Fruit fly (Drosophila melanogaster) whole organism, embryonic: Measurements from ENCODE around the gene CG43400.

Experiments
- Antp ChIP-seq: fragments of 200-800 bp; sonication (Bioruptor generic); optimal IDR thresholded peaks from 3 replicates; lab custom pipeline; 2016; ENCODE audit warnings: missing biosample characterization, missing genetic modification characterization
- CG10462 ChIP-seq: fragments of 200-800 bp; sonication (Bioruptor generic); optimal IDR thresholded peaks from 2 replicates; lab custom pipeline; 2016; ENCODE audit warnings: missing biosample characterization, missing genetic modification characterization
- CG10565 ChIP-seq: fragments of 200-800 bp; sonication (Bioruptor generic); optimal IDR thresholded peaks from 3 replicates; lab custom pipeline; 2016; ENCODE audit warnings: missing biosample characterization, mild to moderate bottlenecking, missing genetic modification characterization
- CG10979 ChIP-seq: fragments of 200-800 bp; sonication (Bioruptor generic); optimal IDR thresholded peaks from 2 replicates; lab custom pipeline; 2018; ENCODE audit warnings: missing biosample characterization, mild to moderate bottlenecking, missing genetic modification characterization, moderate library complexity
- CG11723 ChIP-seq: fragments of 200-800 bp; sonication (Bioruptor generic); optimal IDR thresholded peaks from 2 replicates; lab custom pipeline; 2017; ENCODE audit warnings: missing biosample characterization, mild to moderate bottlenecking, missing genetic modification characterization
- CG12769 ChIP-seq: fragments of 200-800 bp; sonication (Bioruptor generic); optimal IDR thresholded peaks from 2 replicates; lab custom pipeline; 2019; ENCODE audit warnings: missing biosample characterization, mild to moderate bottlenecking, missing genetic modification characterization, moderate library complexity
- CG13287 ChIP-seq: fragments of 200-800 bp; sonication (Bioruptor generic); IDR thresholded peaks from 2 replicates; pipeline ENCODE4 v1.3.6; 2022; ENCODE audit warnings: missing biosample characterization, missing genetic modification characterization; ENCODE audit not compliant: partially characterized antibody
- CG13296 ChIP-seq: fragments of 200-800 bp; sonication (Bioruptor generic); optimal IDR thresholded peaks from 3 replicates; lab custom pipeline; 2018; ENCODE audit warnings: missing biosample characterization, mild to moderate bottlenecking, missing genetic modification characterization
- CG13624 ChIP-seq: fragments of 200-800 bp; sonication (Bioruptor generic); optimal IDR thresholded peaks from 2 replicates; lab custom pipeline; 2016; ENCODE audit warnings: missing biosample characterization, missing genetic modification characterization
- CG14667 ChIP-seq: fragments of 200-800 bp; sonication (Bioruptor generic); IDR thresholded peaks from 2 replicates; pipeline ENCODE4 v1.3.6; 2022; ENCODE audit warnings: missing biosample characterization, missing genetic modification characterization
- CG15601 ChIP-seq: fragments of 200-800 bp; sonication (Bioruptor generic); optimal IDR thresholded peaks from 3 replicates; lab custom pipeline; 2019; ENCODE audit warnings: missing biosample characterization, mild to moderate bottlenecking, missing genetic modification characterization, moderate library complexity
- CG1603 ChIP-seq: fragments of 200-800 bp; sonication (Bioruptor generic); optimal IDR thresholded peaks from 2 replicates; lab custom pipeline; 2019; ENCODE audit warnings: missing biosample characterization, mild to moderate bottlenecking, missing genetic modification characterization, moderate library complexity
- CG16779 ChIP-seq: fragments of 200-800 bp; sonication (Bioruptor generic); IDR thresholded peaks from 2 replicates; pipeline ENCODE4 v1.3.6; 2022; ENCODE audit warnings: missing biosample characterization, missing genetic modification characterization
- CG17912 ChIP-seq: fragments of 200-800 bp; sonication (Bioruptor generic); optimal IDR thresholded peaks from 2 replicates; lab custom pipeline; 2018; ENCODE audit warnings: missing biosample characterization, mild to moderate bottlenecking, missing genetic modification characterization
- CG2202 ChIP-seq: fragments of 200-800 bp; sonication (Bioruptor generic); optimal IDR thresholded peaks from 2 replicates; lab custom pipeline; 2018; ENCODE audit warnings: missing biosample characterization, mild to moderate bottlenecking, missing genetic modification characterization
- CG30403 ChIP-seq: fragments of 200-800 bp; sonication (Bioruptor generic); optimal IDR thresholded peaks from 3 replicates; lab custom pipeline; 2016; ENCODE audit warnings: missing biosample characterization, missing genetic modification characterization
- CG30431 ChIP-seq: fragments of 200-800 bp; sonication (Bioruptor generic); optimal IDR thresholded peaks from 2 replicates; lab custom pipeline; 2017; ENCODE audit warnings: missing biosample characterization, missing genetic modification characterization
- CG5953 ChIP-seq: fragments of 200-800 bp; sonication (Bioruptor generic); IDR thresholded peaks from 2 replicates; pipeline ENCODE4 v1.3.6; 2022; ENCODE audit warnings: missing biosample characterization, missing genetic modification characterization
- CG6689 ChIP-seq: fragments of 200-800 bp; sonication (Bioruptor generic); IDR thresholded peaks from 2 replicates; pipeline ENCODE4 v1.3.6; 2022; ENCODE audit warnings: missing biosample characterization, missing genetic modification characterization
- CG6765 ChIP-seq: fragments of 200-800 bp; sonication (Bioruptor generic); optimal IDR thresholded peaks from 3 replicates; lab custom pipeline; 2017; ENCODE audit warnings: missing biosample characterization, mild to moderate bottlenecking, missing genetic modification characterization
- CG7786 ChIP-seq: fragments of 200-800 bp; sonication (Bioruptor generic); optimal IDR thresholded peaks from 2 replicates; lab custom pipeline; 2016; ENCODE audit warnings: missing biosample characterization, missing genetic modification characterization
- CG7963 ChIP-seq: fragments of 200-800 bp; sonication (Bioruptor generic); IDR thresholded peaks from 3 replicates; pipeline ENCODE4 v1.3.6; 2022; ENCODE audit warnings: missing biosample characterization, missing genetic modification characterization; ENCODE audit not compliant: partially characterized antibody
- CG8765 ChIP-seq: fragments of 200-800 bp; sonication (Bioruptor generic); IDR thresholded peaks from 2 replicates; pipeline ENCODE4 v1.3.6; 2022; ENCODE audit warnings: missing biosample characterization, missing genetic modification characterization
- CrebB ChIP-seq: fragments of 200-800 bp; sonication (Bioruptor generic); optimal IDR thresholded peaks from 3 replicates; lab custom pipeline; 2018; ENCODE audit warnings: missing biosample characterization, mild to moderate bottlenecking, missing genetic modification characterization
- Deaf1 ChIP-seq: fragments of 200-800 bp; optimal IDR thresholded peaks from 3 replicates; lab custom pipeline; 2019; ENCODE audit warnings: missing biosample characterization, mild to moderate bottlenecking, missing genetic modification characterization, moderate library complexity
- Dip2 ChIP-seq: fragments of 200-800 bp; sonication (Bioruptor generic); IDR thresholded peaks from 2 replicates; pipeline ENCODE4 v1.3.6; 2022; ENCODE audit warnings: missing biosample characterization, missing genetic modification characterization
- Hr78 ChIP-seq, 2 experiments: fragments of 200-800 bp in 1 of 2; fragments of >200 bp in 1 of 2; sonication (Bioruptor generic) in 1 of 2; optimal IDR thresholded peaks; 2 replicates each; lab custom pipeline; 2017 to 2019; ENCODE audit warnings: missing biosample characterization in 2 of 2, missing genetic modification characterization in 2 of 2, mild to moderate bottlenecking in 1 of 2, moderate library complexity in 1 of 2
- NC2β ChIP-seq: fragments of 200-800 bp; sonication (Bioruptor generic); optimal IDR thresholded peaks from 2 replicates; lab custom pipeline; 2016; ENCODE audit warnings: missing biosample characterization, missing genetic modification characterization
- Oaz ChIP-seq: fragments of 200-800 bp; sonication (Bioruptor generic); IDR thresholded peaks from 2 replicates; pipeline ENCODE4 v1.3.6; 2022; ENCODE audit warnings: missing biosample characterization, missing genetic modification characterization
- Oli ChIP-seq: fragments of 200-800 bp; sonication (Bioruptor generic); optimal IDR thresholded peaks from 2 replicates; lab custom pipeline; 2018; ENCODE audit warnings: missing biosample characterization, mild to moderate bottlenecking, missing genetic modification characterization, moderate library complexity
- Scr ChIP-seq: fragments of 200-800 bp; sonication (Bioruptor generic); IDR thresholded peaks from 2 replicates; pipeline ENCODE4 v1.3.6; 2022; ENCODE audit warnings: missing biosample characterization, missing genetic modification characterization; ENCODE audit not compliant: partially characterized antibody
- Sin3A ChIP-seq: fragments of >200 bp; optimal IDR thresholded peaks from 2 replicates; lab custom pipeline; 2018
- TFAM ChIP-seq: fragments of 200-800 bp; sonication (Bioruptor generic); optimal IDR thresholded peaks from 2 replicates; lab custom pipeline; 2017; ENCODE audit warnings: missing biosample characterization, missing genetic modification characterization, inconsistent platforms
- al ChIP-seq: fragments of 200-800 bp; sonication (Bioruptor generic); IDR thresholded peaks from 2 replicates; pipeline ENCODE4 v1.3.6; 2022; ENCODE audit warnings: missing biosample characterization, missing genetic modification characterization
- az2 ChIP-seq: fragments of 200-800 bp; sonication (Bioruptor generic); optimal IDR thresholded peaks from 3 replicates; lab custom pipeline; 2016; ENCODE audit warnings: missing biosample characterization, missing genetic modification characterization
- ems ChIP-seq: fragments of 200-800 bp; sonication (Bioruptor generic); optimal IDR thresholded peaks from 3 replicates; lab custom pipeline; 2016; ENCODE audit warnings: missing biosample characterization, missing genetic modification characterization
- fd64A ChIP-seq: fragments of 200-800 bp; sonication (Bioruptor generic); optimal IDR thresholded peaks from 3 replicates; lab custom pipeline; 2018; ENCODE audit warnings: missing biosample characterization, mild to moderate bottlenecking, missing genetic modification characterization
- gcm ChIP-seq: fragments of 200-800 bp; sonication (Bioruptor generic); optimal IDR thresholded peaks from 2 replicates; lab custom pipeline; 2019; ENCODE audit warnings: missing biosample characterization, mild to moderate bottlenecking, missing genetic modification characterization, moderate library complexity
- gfzf ChIP-seq: fragments of 200-800 bp; sonication (Bioruptor generic); optimal IDR thresholded peaks from 2 replicates; lab custom pipeline; 2016; ENCODE audit warnings: missing biosample characterization, mild to moderate bottlenecking, missing genetic modification characterization, moderate library complexity
- gsb ChIP-seq: fragments of 200-800 bp; sonication (Bioruptor generic); IDR thresholded peaks from 2 replicates; pipeline ENCODE4 v1.3.6; 2022; ENCODE audit warnings: missing biosample characterization, missing genetic modification characterization
- hb ChIP-seq: fragments of 200-800 bp; sonication (Bioruptor generic); IDR thresholded peaks from 3 replicates; pipeline ENCODE4 v1.3.6; 2022; ENCODE audit warnings: missing biosample characterization, missing genetic modification characterization; ENCODE audit not compliant: partially characterized antibody
- kni ChIP-seq: fragments of 200-800 bp; sonication (Bioruptor generic); optimal IDR thresholded peaks from 3 replicates; lab custom pipeline; 2017; ENCODE audit warnings: mild to moderate bottlenecking, missing biosample characterization, missing genetic modification reagents, missing genetic modification characterization
- odd ChIP-seq: fragments of 200-800 bp; sonication (Bioruptor generic); optimal IDR thresholded peaks from 2 replicates; lab custom pipeline; 2017; ENCODE audit warnings: missing biosample characterization, mild to moderate bottlenecking, missing genetic modification characterization
- ro ChIP-seq: fragments of 200-800 bp; sonication (Bioruptor generic); IDR thresholded peaks from 2 replicates; pipeline ENCODE4 v1.3.6; 2022; ENCODE audit warnings: missing biosample characterization, missing genetic modification characterization
- schlank ChIP-seq: fragments of 200-800 bp; sonication (Bioruptor generic); optimal IDR thresholded peaks from 2 replicates; lab custom pipeline; 2018; ENCODE audit warnings: missing biosample characterization, mild to moderate bottlenecking, missing genetic modification characterization
- so ChIP-seq: fragments of 200-800 bp; sonication (Bioruptor generic); IDR thresholded peaks from 3 replicates; pipeline ENCODE4 v1.3.6; 2022; ENCODE audit warnings: missing biosample characterization, missing genetic modification characterization
- tap ChIP-seq: fragments of 200-800 bp; optimal IDR thresholded peaks from 3 replicates; lab custom pipeline; 2019; ENCODE audit warnings: missing biosample characterization, mild to moderate bottlenecking, missing genetic modification characterization, moderate library complexity
- trem ChIP-seq: fragments of 200-800 bp; optimal IDR thresholded peaks from 3 replicates; lab custom pipeline; 2019; ENCODE audit warnings: missing biosample characterization, mild to moderate bottlenecking, missing genetic modification characterization, moderate library complexity
- tup ChIP-seq: fragments of 200-800 bp; sonication (Bioruptor generic); optimal IDR thresholded peaks from 2 replicates; lab custom pipeline; 2016; ENCODE audit warnings: missing biosample characterization, mild to moderate bottlenecking, missing genetic modification characterization, moderate library complexity

Gene CG43400

dm6 chr2L:8535394-8536176 lies 45.0 kb downstream of the CG43400 start (continued):
- TF ChIP-seq TFAM (GFP tag; lab: Kevin White, UChicago) (no peak), gcm (GFP tag; lab: Kevin White, UChicago) (peak; percentile 91), CG5953 (GFP tag; lab: Robert Waterston, UW) (peak; percentile 29; the same call in 1 of the 2 replicates), kni (GFP tag; lab: Kevin White, UChicago) (peak; percentile 81), CG7963 (GFP tag; lab: Robert Waterston, UW) (no peak), CG2202 (tag; lab: Kevin White, UChicago) (peak; percentile 81), CG1603 (tag; lab: Kevin White, UChicago) (peak; percentile 59), Oaz (GFP tag; lab: Robert Waterston, UW) (peak; percentile 67), Oli (tag; lab: Kevin White, UChicago) (peak; percentile 94), so (peak; percentile 76; the same call in 1 of the 3 replicates), gfzf (GFP tag; lab: Kevin White, UChicago) (no peak), ro (peak; percentile 63; the same call in 1 of the 2 replicates), CG10979 (tag; lab: Kevin White, UChicago) (peak; percentile 95), schlank (tag; lab: Kevin White, UChicago) (peak; percentile 44), ems (peak; percentile 33), CG6689 (GFP tag; lab: Robert Waterston, UW) (peak; percentile 85), CG6765 (GFP tag; lab: Kevin White, UChicago) (peak; percentile 94), NC2β (GFP tag; lab: Kevin White, UChicago) (no peak), CG13624 (GFP tag; lab: Kevin White, UChicago) (peak; percentile 28), Hr78 (GFP tag; optimal IDR thresholded peaks at IDR 0.05; lab: Kevin White, UChicago) (peak in 1 of 2 experiments; percentile 74), hb (GFP tag; lab: Robert Waterston, UW) (no peak), CG8765 (no peak), CG30403 (GFP tag; lab: Kevin White, UChicago) (peak; percentile 93), CG15601 (tag; lab: Kevin White, UChicago) (peak; percentile 92), Dip2 (GFP tag; lab: Robert Waterston, UW) (0 out of 2 replicates have a peak, but pooled peaks have one; percentile 44), trem (tag; lab: Kevin White, UChicago) (peak; percentile 87), CG16779 (GFP tag; lab: Robert Waterston, UW) (no peak), CG13287 (no peak), Antp (GFP tag; lab: Kevin White, UChicago) (no peak), Scr (GFP tag; lab: Robert Waterston, UW) (no peak), CG10565 (GFP tag; lab: Kevin White, UChicago) (peak; percentile 51), CG10462 (GFP tag; lab: Kevin White, UChicago) (peak; percentile 40), gsb (GFP tag; lab: Robert Waterston, UW) (peak; percentile 77; the same call in 1 of the 2 replicates), odd (GFP tag; lab: Kevin White, UChicago) (peak; percentile 93), tup (GFP tag; lab: Kevin White, UChicago) (peak; percentile 33), CG13296 (GFP tag; lab: Kevin White, UChicago) (peak; percentile 92), Sin3A (no peak), tap (tag; lab: Kevin White, UChicago) (peak; percentile 91), az2 (peak; percentile 87), CG17912 (GFP tag; lab: Kevin White, UChicago) (peak; percentile 72), fd64A (GFP tag; lab: Kevin White, UChicago) (peak; percentile 10), CG12769 (tag; lab: Kevin White, UChicago) (peak; percentile 78), CG14667 (GFP tag; lab: Robert Waterston, UW) (no peak; the same call in none of the 2 replicates), Deaf1 (tag; lab: Kevin White, UChicago) (peak; percentile 79), CG7786 (GFP tag; lab: Kevin White, UChicago) (peak; percentile 6), al (peak; percentile 79), CrebB (peak; percentile 31), CG11723 (GFP tag; lab: Kevin White, UChicago) (peak; percentile 91), CG30431 (GFP tag; lab: Kevin White, UChicago) (peak; percentile 79)
